Worm (Caenorhabditis elegans) whole organism, dauer: ENCODE measurements around the gene R09F10.5.

Source experiments
- unc-62 ChIP-seq: sonication (generic microtip); optimal IDR thresholded peaks from 2 replicates; lab custom pipeline; 2017; ENCODE audit warnings: missing biosample characterization, missing genetic modification reagents, missing genetic modification characterization

The R09F10.5 gene

ce11 chrX:8261125-8261684, 46.3 kb downstream of the R09F10.5 start, which contains the start of gene M60.7:
Gene M60.7, minus strand, starts transcription at chrX:8261175.
- no peak for TF ChIP-seq unc-62 (GFP tag; lab: Kevin White, UChicago)

- TF ChIP-seq unc-62 (GFP tag; lab: Kevin White, UChicago) = no peak
Measured at ce11 chrX:8257687-8258086, 49.8 kb downstream of the R09F10.5 start.
